Fruit fly (Drosophila melanogaster) whole organism, wandering third instar larva: ENCODE measurements around the gene His3.3A.

Experiments
- Dfd ChIP-seq: fragments of >200 bp; optimal IDR thresholded peaks from 2 replicates; lab custom pipeline; 2017; ENCODE audit warnings: missing biosample characterization, missing genetic modification characterization
- Hnf4 ChIP-seq: fragments of 200-800 bp; sonication (Bioruptor generic); optimal IDR thresholded peaks from 2 replicates; lab custom pipeline; 2016; ENCODE audit warnings: missing biosample characterization, mild to moderate bottlenecking, missing genetic modification characterization
- Hr83 ChIP-seq: fragments of 200-300 bp; sonication (Bioruptor generic); optimal IDR thresholded peaks from 2 replicates; lab custom pipeline; 2016; ENCODE audit warnings: missing biosample characterization, mild to moderate bottlenecking, missing genetic modification characterization, moderate library complexity; ENCODE audit not compliant: poor library complexity, severe bottlenecking
- Jra ChIP-seq: sonication (Bioruptor generic); optimal IDR thresholded peaks from 2 replicates; lab custom pipeline; 2016; ENCODE audit warnings: missing biosample characterization, missing genetic modification characterization
- Mio ChIP-seq: sonication (Bioruptor generic); optimal IDR thresholded peaks from 2 replicates; lab custom pipeline; 2016; ENCODE audit warnings: missing biosample characterization, missing genetic modification characterization
- Vsx2 ChIP-seq: fragments of 200-300, 225-300 bp; sonication (Bioruptor generic); optimal IDR thresholded peaks from 2 replicates; lab custom pipeline; 2018; ENCODE audit warnings: missing biosample characterization, missing genetic modification characterization; ENCODE audit not compliant: partially characterized antibody
- br ChIP-seq: fragments of 200-800 bp; sonication (Bioruptor generic); optimal IDR thresholded peaks from 2 replicates; lab custom pipeline; 2016; ENCODE audit warnings: missing biosample characterization, missing genetic modification characterization
- dsf ChIP-seq: sonication (Bioruptor generic); optimal IDR thresholded peaks from 2 replicates; lab custom pipeline; 2016; ENCODE audit warnings: missing biosample characterization, missing genetic modification characterization, borderline replicate concordance
- ey ChIP-seq: fragments of 200-800 bp; sonication (Bioruptor generic); optimal IDR thresholded peaks from 2 replicates; lab custom pipeline; 2016; ENCODE audit warnings: missing biosample characterization, missing genetic modification characterization
- foxo ChIP-seq, 2 experiments: fragments of 200-800 bp; sonication (Bioruptor generic); optimal IDR thresholded peaks; 2 replicates in 1 of 2; 3 replicates in 1 of 2; lab custom pipeline; 2016 to 2017; ENCODE audit warnings: missing biosample characterization in 2 of 2, missing genetic modification characterization in 2 of 2
- fru ChIP-seq: fragments of 200-800 bp; sonication (Bioruptor generic); optimal IDR thresholded peaks from 3 replicates; lab custom pipeline; 2016; ENCODE audit warnings: missing biosample characterization, mild to moderate bottlenecking, missing genetic modification characterization
- h ChIP-seq: fragments of 200-800 bp; sonication (Bioruptor generic); optimal IDR thresholded peaks from 3 replicates; lab custom pipeline; 2016; ENCODE audit warnings: missing biosample characterization, mild to moderate bottlenecking, missing genetic modification characterization
- pan ChIP-seq: fragments of >200 bp; optimal IDR thresholded peaks from 2 replicates; lab custom pipeline; 2017
- psq ChIP-seq: fragments of 200-800 bp; sonication (Bioruptor generic); optimal IDR thresholded peaks from 3 replicates; lab custom pipeline; 2017; ENCODE audit warnings: missing biosample characterization, mild to moderate bottlenecking, missing genetic modification characterization, moderate library complexity

DNA sequence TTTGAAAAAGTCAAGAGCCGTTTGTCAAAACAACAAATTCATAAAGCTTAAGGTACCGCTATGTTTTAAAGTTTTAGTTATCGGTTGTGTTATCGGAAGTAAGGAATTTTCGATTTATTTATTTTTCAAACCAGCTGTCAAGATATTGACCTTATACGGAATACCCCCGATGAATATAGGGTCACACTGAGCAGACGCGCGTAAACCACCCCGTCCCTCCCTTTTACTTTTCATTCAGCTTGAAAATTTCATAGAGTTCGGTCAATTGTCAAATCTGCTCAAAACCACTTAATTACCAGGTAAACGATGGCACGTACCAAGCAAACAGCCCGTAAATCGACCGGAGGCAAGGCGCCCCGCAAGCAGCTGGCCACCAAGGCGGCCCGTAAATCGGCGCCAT is at the start of gene His3.3A, which contains the start of gene CG14036:
- TF ChIP-seq h (GFP tag; lab: Kevin White, UChicago), result peak; percentile 13
- peak in 1 of 2 experiments; percentile 18 for TF ChIP-seq foxo (GFP tag; optimal IDR thresholded peaks at IDR 0.05; lab: Kevin White, UChicago)
- TF ChIP-seq ey (GFP tag; lab: Kevin White, UChicago), result no peak
- TF ChIP-seq Dfd (GFP tag; lab: Kevin White, UChicago), result no peak
- TF ChIP-seq br, result no peak
- TF ChIP-seq Vsx2 (GFP tag; lab: Kevin White, UChicago), result no peak
- no peak for TF ChIP-seq fru
- no peak for TF ChIP-seq Hnf4
- no peak for TF ChIP-seq Mio
- no peak for TF ChIP-seq Hr83
- no peak for TF ChIP-seq Jra (GFP tag; lab: Kevin White, UChicago)
- TF ChIP-seq pan, result no peak
- TF ChIP-seq psq (GFP tag; lab: Kevin White, UChicago), result no peak
- TF ChIP-seq dsf (GFP tag; lab: Kevin White, UChicago), result no peak
